Worm (Caenorhabditis elegans): ENCODE data around the gene K07F5.22.

ce11 chrIV:9843760-9844159, 21.1 kb upstream of the K07F5.22 start, which contains the start of gene nspd-2:
- TF ChIP-seq nhr-28 (tag; optimal IDR thresholded peaks at IDR 0.05) = no peak
- TF ChIP-seq lin-35 (GFP tag; optimal IDR thresholded peaks at IDR 0.05) = no peak
- TF ChIP-seq nhr-237 (tag; optimal IDR thresholded peaks at IDR 0.05) = no peak
- TF ChIP-seq aly-2 (tag; optimal IDR thresholded peaks at IDR 0.05) = no peak
- no peak for TF ChIP-seq unc-130 (tag; optimal IDR thresholded peaks at IDR 0.05)
- no peak for TF ChIP-seq ceh-82 (tag; optimal IDR thresholded peaks at IDR 0.05)
- no peak for TF ChIP-seq mdl-1 (tag; optimal IDR thresholded peaks at IDR 0.05)
- no peak for TF ChIP-seq nhr-77 (tag; optimal IDR thresholded peaks at IDR 0.05)
- no peak for TF ChIP-seq blmp-1 (tag; optimal IDR thresholded peaks at IDR 0.05)
- TF ChIP-seq ama-1 (optimal IDR thresholded peaks at IDR 0.05) = no peak
- TF ChIP-seq pqm-1 (tag; optimal IDR thresholded peaks at IDR 0.05) = no peak
- no peak for TF ChIP-seq nhr-90 (tag; optimal IDR thresholded peaks at IDR 0.05; ENCODE audit: poor library complexity)
- no peak for TF ChIP-seq Y116A8C.19 (tag; optimal IDR thresholded peaks at IDR 0.05; ENCODE audit: borderline replicate concordance)
